Worm (Caenorhabditis elegans) whole organism, young adult: ENCODE measurements around the gene T19C3.3.

Source experiments
- C06A6.2 ChIP-seq: fragments of 200-800 bp; sonication (Bioruptor generic); conservative IDR thresholded peaks from 2 replicates; pipeline ENCODE4 v1.3.6; 2022; ENCODE audit warnings: missing genetic modification characterization, missing compliant biosample characterization
- F23B12.7 ChIP-seq: sonication (generic microtip); optimal IDR thresholded peaks from 2 replicates; lab custom pipeline; 2017; ENCODE audit warnings: missing genetic modification characterization, mild to moderate bottlenecking, missing compliant biosample characterization, antibody characterized with exemption, moderate library complexity; ENCODE audit not compliant: insufficient read depth
- akir-1 ChIP-seq: fragments of 200-800 bp; sonication (Bioruptor generic); optimal IDR thresholded peaks from 2 replicates; lab custom pipeline; 2018; ENCODE audit warnings: mild to moderate bottlenecking, missing genetic modification characterization, moderate library complexity, missing compliant biosample characterization
- ama-1 ChIP-seq, 3 experiments: fragments of 150-350 bp in 1 of 3; sonication (generic microtip) in 2 of 3; optimal IDR thresholded peaks; 2 replicates each; lab custom pipeline; 2014 to 2018; ENCODE audit warnings: missing biosample characterization in 2 of 3, missing genetic modification characterization in 2 of 3, missing genetic modification reagents in 2 of 3
- attf-3 ChIP-seq: fragments of 200-800 bp; sonication (Bioruptor generic); conservative IDR thresholded peaks from 2 replicates; pipeline ENCODE4 v1.3.6; 2022; ENCODE audit warnings: missing genetic modification reagents, missing genetic modification characterization, missing compliant biosample characterization
- ceh-58 ChIP-seq: fragments of 200-800 bp; sonication (Bioruptor generic); IDR thresholded peaks from 2 replicates; pipeline ENCODE4 v1.3.6; 2022; ENCODE audit warnings: missing genetic modification characterization, missing compliant biosample characterization
- dpl-1 ChIP-seq: fragments of 150-350 bp; optimal IDR thresholded peaks from 2 replicates; lab custom pipeline; 2014; ENCODE audit warnings: missing biosample characterization, missing genetic modification reagents, missing genetic modification characterization
- egl-18 ChIP-seq: fragments of 200-800 bp; sonication (Bioruptor generic); IDR thresholded peaks from 2 replicates; pipeline ENCODE4 v1.3.6; 2022; ENCODE audit warnings: missing genetic modification reagents, missing genetic modification characterization, missing compliant biosample characterization
- nfya-1 ChIP-seq: sonication (generic microtip); optimal IDR thresholded peaks from 2 replicates; lab custom pipeline; 2017; ENCODE audit warnings: antibody characterized with exemption, missing compliant biosample characterization, missing genetic modification characterization, borderline replicate concordance; ENCODE audit not compliant: insufficient read depth
- sea-2 ChIP-seq: fragments of 200-800 bp; sonication (Bioruptor generic); IDR thresholded peaks from 2 replicates; pipeline ENCODE4 v1.3.6; 2022; ENCODE audit warnings: missing genetic modification characterization, missing compliant biosample characterization
- snpc-4 ChIP-seq, 5 experiments: fragments of 150-350 bp in 1 of 5; sonication (generic microtip) in 4 of 5; optimal IDR thresholded peaks; 2 replicates each; lab custom pipeline; 2014 to 2018; ENCODE audit warnings: missing genetic modification characterization in 5 of 5, missing biosample characterization in 3 of 5, antibody characterized with exemption in 2 of 5, mild to moderate bottlenecking in 2 of 5, missing compliant biosample characterization in 2 of 5, missing genotype in 2 of 5, moderate library complexity in 2 of 5, missing genetic modification reagents in 1 of 5
- ztf-26 ChIP-seq: sonication (generic microtip); optimal IDR thresholded peaks from 2 replicates; lab custom pipeline; 2017; ENCODE audit warnings: missing genetic modification characterization, missing compliant biosample characterization
- ztf-28 ChIP-seq: fragments of 200-800 bp; sonication (Bioruptor generic); IDR thresholded peaks from 2 replicates; pipeline ENCODE4 v1.3.6; 2022; ENCODE audit warnings: missing genetic modification reagents, missing genetic modification characterization, missing compliant biosample characterization

ce11 chrIII:641759-642158 is 27.4 kb upstream of the T19C3.3 start, which contains the start of gene W06E11.1:
- TF ChIP-seq egl-18 (GFP tag; lab: Robert Waterston, UW) (no peak), attf-3 (no peak), F23B12.7 (tag; lab: Kevin White, UChicago) (no peak), akir-1 (no peak), ztf-28 (GFP tag; lab: Robert Waterston, UW) (no peak), ama-1 (optimal IDR thresholded peaks at IDR 0.05; lab: Kevin White, UChicago) (no peak), ama-1 (GFP tag; optimal IDR thresholded peaks at IDR 0.05; lab: Kevin White, UChicago) (no peak), C06A6.2 (no peak), dpl-1 (GFP tag; lab: Kevin White, UChicago) (no peak), snpc-4 (GFP tag; optimal IDR thresholded peaks at IDR 0.05; lab: Kevin White, UChicago) (no peak), snpc-4 (tag; optimal IDR thresholded peaks at IDR 0.05; lab: Kevin White, UChicago) (no peak), sea-2 (GFP tag; lab: Robert Waterston, UW) (no peak), ceh-58 (no peak), nfya-1 (tag; lab: Kevin White, UChicago) (no peak), ztf-26 (tag; lab: Kevin White, UChicago) (no peak)
